Worm (Caenorhabditis elegans): Measurements from ENCODE around the gene lron-1.

- TF ChIP-seq nhr-25 (tag; optimal IDR thresholded peaks at IDR 0.05) (no peak), fos-1 (tag; optimal IDR thresholded peaks at IDR 0.05) (no peak), ztf-4 (tag; optimal IDR thresholded peaks at IDR 0.05) (no peak), unc-62 (GFP tag; optimal IDR thresholded peaks at IDR 0.05) (no peak), nhr-237 (tag; optimal IDR thresholded peaks at IDR 0.05) (no peak), nhr-76 (tag; optimal IDR thresholded peaks at IDR 0.05) (no peak), pqm-1 (tag; optimal IDR thresholded peaks at IDR 0.05) (no peak), nhr-28 (tag; optimal IDR thresholded peaks at IDR 0.05) (no peak), fkh-10 (GFP tag; optimal IDR thresholded peaks at IDR 0.05) (no peak), ama-1 (optimal IDR thresholded peaks at IDR 0.05) (no peak), ztf-11 (tag; optimal IDR thresholded peaks at IDR 0.05) (no peak)
These were observed at the start of gene lron-1 for ce11 chrX:14572419-14572818.

Data from whole organism, L3 larva.